Fruit fly (Drosophila melanogaster): ENCODE data around the gene mib2.

- TF ChIP-seq ovo (GFP tag; optimal IDR thresholded peaks at IDR 0.05): peak; percentile 83
- TF ChIP-seq CG12768 (GFP tag; optimal IDR thresholded peaks at IDR 0.05): peak; percentile 84
- peak; percentile 88 for TF ChIP-seq CG1620 (GFP tag; optimal IDR thresholded peaks at IDR 0.05)
- TF ChIP-seq Crg-1 (GFP tag; optimal IDR thresholded peaks at IDR 0.05): peak; percentile 84
Observed at dm6 chr2L:19045111-19045560, 10.9 kb downstream of the mib2 start, which contains the start of the genes Ttc19 and Acn.

Measured in whole organism, adult.